Fruit fly (Drosophila melanogaster) whole organism, pupa: ENCODE results near the gene CG13928.

Experiments used
- CG10348 ChIP-seq: fragments of 200-800 bp; sonication (Bioruptor generic); IDR thresholded peaks from 2 replicates; pipeline ENCODE4 v1.3.6; 2022; ENCODE audit warnings: missing biosample characterization, missing genetic modification characterization
- CG14655 ChIP-seq: fragments of 200-800 bp; sonication (Bioruptor generic); optimal IDR thresholded peaks from 3 replicates; lab custom pipeline; 2017; ENCODE audit warnings: mild to moderate bottlenecking, missing biosample characterization, missing genetic modification reagents, missing genetic modification characterization
- CG32121 ChIP-seq: fragments of 200-800 bp; sonication (Bioruptor generic); IDR thresholded peaks from 2 replicates; pipeline ENCODE4 v1.3.6; 2022; ENCODE audit warnings: missing biosample characterization, missing genetic modification characterization
- CG8159 ChIP-seq: fragments of 200-800 bp; sonication (Bioruptor generic); optimal IDR thresholded peaks from 3 replicates; lab custom pipeline; 2018; ENCODE audit warnings: missing biosample characterization, mild to moderate bottlenecking, missing genetic modification characterization, moderate library complexity
- CG9948 ChIP-seq: fragments of 200-800 bp; sonication (Bioruptor generic); optimal IDR thresholded peaks from 2 replicates; lab custom pipeline; 2018; ENCODE audit warnings: missing biosample characterization, mild to moderate bottlenecking, missing genetic modification characterization, moderate library complexity
- D1 ChIP-seq: fragments of 200-800 bp; sonication (Bioruptor generic); optimal IDR thresholded peaks from 2 replicates; lab custom pipeline; 2018; ENCODE audit warnings: missing biosample characterization, mild to moderate bottlenecking, missing genetic modification characterization, moderate library complexity
- Pif1B ChIP-seq: fragments of 200-800 bp; sonication (Bioruptor generic); optimal IDR thresholded peaks from 3 replicates; lab custom pipeline; 2016; ENCODE audit warnings: missing biosample characterization, missing genetic modification characterization
- Snoo ChIP-seq: fragments of 200-800 bp; sonication (Bioruptor generic); optimal IDR thresholded peaks from 3 replicates; lab custom pipeline; 2017; ENCODE audit warnings: missing biosample characterization, mild to moderate bottlenecking, missing genetic modification characterization, inconsistent platforms

DNA sequence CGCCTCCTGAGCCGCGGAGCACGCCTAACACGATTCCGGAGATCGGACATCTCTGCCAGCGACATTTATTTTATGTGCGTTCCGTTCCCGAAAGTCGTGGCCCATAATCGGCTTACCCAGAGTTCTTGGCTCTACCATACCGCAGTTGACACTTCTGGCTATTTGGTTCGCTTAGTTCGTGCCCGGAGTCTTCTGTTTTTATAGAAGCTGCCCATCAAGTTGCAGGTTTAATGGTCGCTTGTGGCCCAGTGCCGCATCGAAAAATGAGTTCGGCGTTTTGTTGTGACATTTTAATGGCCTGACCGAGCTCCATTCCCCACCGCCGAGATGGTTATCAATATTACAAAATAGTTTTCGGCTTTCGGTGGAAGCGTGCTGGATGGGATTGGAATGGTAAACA lies 48.0 kb upstream of the CG13928 start:
- TF ChIP-seq D1 (tag; lab: Kevin White, UChicago) (no peak), CG14655 (GFP tag; lab: Kevin White, UChicago) (no peak), CG10348 (GFP tag; lab: Robert Waterston, UW) (no peak), Snoo (tag; lab: Kevin White, UChicago) (no peak), Pif1B (GFP tag; lab: Kevin White, UChicago) (no peak), CG9948 (tag; lab: Kevin White, UChicago) (no peak), CG32121 (GFP tag; lab: Robert Waterston, UW) (no peak), CG8159 (tag; lab: Kevin White, UChicago) (no peak)
